Worm (Caenorhabditis elegans) whole organism, young adult: ENCODE measurements around the gene B0464.6.

Experiments
- B0019.2 ChIP-seq: fragments of 200-800 bp; sonication (Bioruptor generic); conservative IDR thresholded peaks from 2 replicates; pipeline ENCODE4 v1.3.6; 2022; ENCODE audit warnings: missing genetic modification reagents, missing genetic modification characterization, missing compliant biosample characterization
- B0035.1 ChIP-seq: sonication (generic microtip); optimal IDR thresholded peaks from 2 replicates; lab custom pipeline; 2016; ENCODE audit warnings: missing genetic modification characterization, mild to moderate bottlenecking, missing compliant biosample characterization, missing genotype, missing genetic modification reagents
- B0336.3 ChIP-seq: fragments of 200-800 bp; sonication (Bioruptor generic); IDR thresholded peaks from 2 replicates; pipeline ENCODE4 v1.3.6; 2022; ENCODE audit warnings: missing genetic modification characterization, missing compliant biosample characterization
- F22D6.2 ChIP-seq: sonication (generic microtip); optimal IDR thresholded peaks from 2 replicates; lab custom pipeline; 2016; ENCODE audit warnings: mild to moderate bottlenecking, missing genetic modification characterization, missing compliant biosample characterization
- F49E8.2 ChIP-seq: sonication (generic microtip); optimal IDR thresholded peaks from 3 replicates; lab custom pipeline; 2017; ENCODE audit warnings: missing genetic modification characterization, mild to moderate bottlenecking, missing compliant biosample characterization, antibody characterized with exemption, moderate library complexity; ENCODE audit not compliant: insufficient read depth
- F57C9.4 ChIP-seq: sonication (generic microtip); optimal IDR thresholded peaks from 2 replicates; lab custom pipeline; 2017; ENCODE audit warnings: mild to moderate bottlenecking, missing genetic modification characterization, missing compliant biosample characterization
- K11D2.4 ChIP-seq: fragments of 200-800 bp; sonication (Bioruptor generic); IDR thresholded peaks from 2 replicates; pipeline ENCODE4 v1.3.6; 2022; ENCODE audit warnings: missing genetic modification reagents, missing genetic modification characterization, missing compliant biosample characterization
- Y53F4B.3 ChIP-seq: fragments of 200-800 bp; sonication (Bioruptor generic); IDR thresholded peaks from 2 replicates; pipeline ENCODE4 v1.3.6; 2022; ENCODE audit warnings: missing genetic modification reagents, missing genetic modification characterization, missing compliant biosample characterization
- Y95B8A.8 ChIP-seq: fragments of 200-800 bp; sonication (Bioruptor generic); IDR thresholded peaks from 2 replicates; pipeline ENCODE4 v1.3.6; 2022; ENCODE audit warnings: missing genetic modification reagents, missing genetic modification characterization, missing compliant biosample characterization
- ama-1 ChIP-seq, 3 experiments: fragments of 150-350 bp in 1 of 3; sonication (generic microtip) in 2 of 3; optimal IDR thresholded peaks; 2 replicates each; lab custom pipeline; 2014 to 2018; ENCODE audit warnings: missing biosample characterization in 2 of 3, missing genetic modification characterization in 2 of 3, missing genetic modification reagents in 2 of 3
- athp-1 ChIP-seq: sonication (generic microtip); optimal IDR thresholded peaks from 2 replicates; lab custom pipeline; 2017; ENCODE audit warnings: mild to moderate bottlenecking, missing genetic modification characterization, missing compliant biosample characterization
- attf-3 ChIP-seq: fragments of 200-800 bp; sonication (Bioruptor generic); conservative IDR thresholded peaks from 2 replicates; pipeline ENCODE4 v1.3.6; 2022; ENCODE audit warnings: missing genetic modification reagents, missing genetic modification characterization, missing compliant biosample characterization
- attf-6 ChIP-seq: fragments of 200-800 bp; sonication (Bioruptor generic); IDR thresholded peaks from 2 replicates; pipeline ENCODE4 v1.3.6; 2022; ENCODE audit warnings: missing genetic modification reagents, missing genetic modification characterization, missing compliant biosample characterization
- cebp-1 ChIP-seq, 2 experiments: fragments of 200-800 bp in 1 of 2; sonication (Bioruptor generic) in 1 of 2; sonication (generic microtip) in 1 of 2; IDR thresholded peaks in 1 of 2; optimal IDR thresholded peaks in 1 of 2; 2 replicates each; pipeline versions ENCODE4 v1.3.6 to Lab custom; 2017 to 2022; ENCODE audit warnings: missing compliant biosample characterization in 2 of 2, missing genetic modification characterization in 2 of 2, mild to moderate bottlenecking in 1 of 2, missing genetic modification reagents in 1 of 2, moderate library complexity in 1 of 2
- ceh-27 ChIP-seq: fragments of 200-800 bp; sonication (Bioruptor generic); optimal IDR thresholded peaks from 2 replicates; lab custom pipeline; 2018; ENCODE audit warnings: mild to moderate bottlenecking, missing genetic modification characterization, moderate library complexity, missing compliant biosample characterization
- efl-1 ChIP-seq: fragments of 150-350 bp; optimal IDR thresholded peaks from 2 replicates; lab custom pipeline; 2014; ENCODE audit warnings: missing biosample characterization, missing genetic modification reagents, missing genetic modification characterization
- ets-4 ChIP-seq: fragments of 200-800 bp; sonication (Bioruptor generic); optimal IDR thresholded peaks from 2 replicates; lab custom pipeline; 2018; ENCODE audit warnings: mild to moderate bottlenecking, missing genetic modification characterization, missing compliant biosample characterization
- fkh-3 ChIP-seq: sonication (generic microtip); optimal IDR thresholded peaks from 2 replicates; lab custom pipeline; 2016; ENCODE audit warnings: mild to moderate bottlenecking, missing genetic modification characterization, missing compliant biosample characterization
- him-1 ChIP-seq: sonication (generic microtip); optimal IDR thresholded peaks from 2 replicates; lab custom pipeline; 2016; ENCODE audit warnings: missing genotype, missing genetic modification reagents, missing genetic modification characterization, missing compliant biosample characterization
- hmg-1.2 ChIP-seq: fragments of 200-800 bp; sonication (Bioruptor generic); IDR thresholded peaks from 2 replicates; pipeline ENCODE4 v1.3.6; 2022; ENCODE audit warnings: missing genetic modification reagents, missing genetic modification characterization, missing compliant biosample characterization
- hsf-1 ChIP-seq: fragments of 200-800 bp; sonication (Bioruptor generic); IDR thresholded peaks from 2 replicates; pipeline ENCODE4 v1.3.6; 2022; ENCODE audit warnings: missing genetic modification reagents, missing genetic modification characterization, missing compliant biosample characterization
- lag-1 ChIP-seq: fragments of 200-800 bp; sonication (Bioruptor generic); IDR thresholded peaks from 2 replicates; pipeline ENCODE4 v1.3.6; 2022; ENCODE audit warnings: missing genetic modification reagents, missing genetic modification characterization, missing compliant biosample characterization
- let-607 ChIP-seq, 2 experiments: fragments of 200-800 bp in 1 of 2; sonication (Bioruptor generic) in 1 of 2; sonication (generic microtip) in 1 of 2; optimal IDR thresholded peaks; 2 replicates each; lab custom pipeline; 2016 to 2018; ENCODE audit warnings: mild to moderate bottlenecking in 2 of 2, missing compliant biosample characterization in 2 of 2, missing genetic modification characterization in 2 of 2, moderate library complexity in 2 of 2, missing genotype in 1 of 2
- lin-40 ChIP-seq: sonication (generic microtip); optimal IDR thresholded peaks from 2 replicates; lab custom pipeline; 2016; ENCODE audit warnings: missing genetic modification characterization, mild to moderate bottlenecking, missing compliant biosample characterization, missing genotype, missing genetic modification reagents
- lin-54 ChIP-seq: fragments of 200-800 bp; sonication (Bioruptor generic); optimal IDR thresholded peaks from 2 replicates; lab custom pipeline; 2018; ENCODE audit warnings: mild to moderate bottlenecking, missing genetic modification characterization, missing compliant biosample characterization
- madf-10 ChIP-seq: sonication (generic microtip); optimal IDR thresholded peaks from 2 replicates; lab custom pipeline; 2016; ENCODE audit warnings: mild to moderate bottlenecking, missing genetic modification characterization, missing compliant biosample characterization
- madf-6 ChIP-seq: fragments of 200-800 bp; sonication (Bioruptor generic); IDR thresholded peaks from 2 replicates; pipeline ENCODE4 v1.3.6; 2022; ENCODE audit warnings: missing genetic modification reagents, missing genetic modification characterization, missing compliant biosample characterization
- mel-28 ChIP-seq: sonication (generic microtip); optimal IDR thresholded peaks from 2 replicates; lab custom pipeline; 2016; ENCODE audit warnings: borderline replicate concordance, mild to moderate bottlenecking, missing genetic modification characterization, missing compliant biosample characterization
- mes-4 ChIP-seq: sonication (generic microtip); optimal IDR thresholded peaks from 2 replicates; lab custom pipeline; 2016; ENCODE audit warnings: missing genotype, missing genetic modification characterization, missing compliant biosample characterization
- nfya-1 ChIP-seq: sonication (generic microtip); optimal IDR thresholded peaks from 2 replicates; lab custom pipeline; 2017; ENCODE audit warnings: antibody characterized with exemption, missing compliant biosample characterization, missing genetic modification characterization, borderline replicate concordance; ENCODE audit not compliant: insufficient read depth
- nhr-120 ChIP-seq: fragments of 200-800 bp; sonication (Bioruptor generic); IDR thresholded peaks from 2 replicates; pipeline ENCODE4 v1.3.6; 2022; ENCODE audit warnings: missing genetic modification characterization, missing compliant biosample characterization
- nhr-179 ChIP-seq: sonication (generic microtip); optimal IDR thresholded peaks from 2 replicates; lab custom pipeline; 2016; ENCODE audit warnings: mild to moderate bottlenecking, missing genetic modification characterization, missing compliant biosample characterization
- nhr-90 ChIP-seq: sonication (generic microtip); optimal IDR thresholded peaks from 2 replicates; lab custom pipeline; 2016; ENCODE audit warnings: missing genotype, mild to moderate bottlenecking, missing genetic modification characterization, missing compliant biosample characterization
- repo-1 ChIP-seq: sonication (generic microtip); optimal IDR thresholded peaks from 2 replicates; lab custom pipeline; 2017; ENCODE audit warnings: mild to moderate bottlenecking, missing genetic modification characterization, missing compliant biosample characterization
- snpc-1.1 ChIP-seq: sonication (generic microtip); optimal IDR thresholded peaks from 2 replicates; lab custom pipeline; 2017; ENCODE audit warnings: missing genetic modification characterization, mild to moderate bottlenecking, missing compliant biosample characterization, antibody characterized with exemption, moderate library complexity, missing genotype, missing genetic modification reagents; ENCODE audit not compliant: insufficient read depth
- somi-1 ChIP-seq: fragments of 200-800 bp; sonication (Bioruptor generic); optimal IDR thresholded peaks from 2 replicates; lab custom pipeline; 2018; ENCODE audit warnings: mild to moderate bottlenecking, missing genetic modification characterization, missing compliant biosample characterization
- tbx-9 ChIP-seq: sonication (generic microtip); optimal IDR thresholded peaks from 2 replicates; lab custom pipeline; 2016; ENCODE audit warnings: borderline replicate concordance, missing genetic modification characterization, inconsistent platforms, missing compliant biosample characterization
- tlf-1 ChIP-seq: fragments of 200-800 bp; sonication (Bioruptor generic); optimal IDR thresholded peaks from 2 replicates; lab custom pipeline; 2018; ENCODE audit warnings: mild to moderate bottlenecking, missing genetic modification characterization, missing compliant biosample characterization
- unc-130 ChIP-seq: sonication (generic microtip); optimal IDR thresholded peaks from 2 replicates; lab custom pipeline; 2016; ENCODE audit warnings: missing genetic modification reagents, missing genetic modification characterization, missing compliant biosample characterization
- unc-62 ChIP-seq: fragments of 150-350 bp; optimal IDR thresholded peaks from 2 replicates; lab custom pipeline; 2014; ENCODE audit warnings: missing biosample characterization, missing genetic modification reagents, missing genetic modification characterization
- xnd-1 ChIP-seq: sonication (generic microtip); optimal IDR thresholded peaks from 2 replicates; lab custom pipeline; 2016; ENCODE audit warnings: missing genotype, missing genetic modification reagents, missing genetic modification characterization, missing compliant biosample characterization
- zim-3 ChIP-seq: sonication (generic microtip); optimal IDR thresholded peaks from 2 replicates; lab custom pipeline; 2017; ENCODE audit warnings: mild to moderate bottlenecking, missing genetic modification characterization, moderate library complexity, missing compliant biosample characterization
- ztf-22 ChIP-seq: fragments of 200-800 bp; sonication (Bioruptor generic); optimal IDR thresholded peaks from 2 replicates; lab custom pipeline; 2018; ENCODE audit warnings: mild to moderate bottlenecking, missing genetic modification characterization, moderate library complexity, missing compliant biosample characterization

The B0464.6 gene

ce11 chrIII:9465424-9465823, 341 bp downstream of the B0464.6 start, which contains the start of gene B0464.9 (continued):
- TF ChIP-seq madf-6 (peak; percentile 41; the same call in 1 of the 2 replicates), cebp-1 (GFP tag; IDR thresholded peaks at IDR 0.05; lab: Robert Waterston, UW) (no peak), cebp-1 (tag; optimal IDR thresholded peaks at IDR 0.05; lab: Kevin White, UChicago) (peak; percentile 22), tbx-9 (tag; lab: Kevin White, UChicago) (no peak), lag-1 (no peak), efl-1 (GFP tag; lab: Kevin White, UChicago) (no peak), ceh-27 (GFP tag; lab: Kevin White, UChicago) (peak; percentile 42), B0035.1 (tag; lab: Kevin White, UChicago) (no peak), K11D2.4 (no peak), Y95B8A.8 (GFP tag; lab: Robert Waterston, UW) (no peak), ama-1 (optimal IDR thresholded peaks at IDR 0.05; lab: Kevin White, UChicago) (no peak), ama-1 (GFP tag; optimal IDR thresholded peaks at IDR 0.05; lab: Kevin White, UChicago) (no peak), F57C9.4 (tag; lab: Kevin White, UChicago) (no peak), attf-3 (no peak), lin-40 (tag; lab: Kevin White, UChicago) (peak; percentile 33), nhr-120 (GFP tag; lab: Robert Waterston, UW) (no peak), somi-1 (no peak), F22D6.2 (tag; lab: Kevin White, UChicago) (peak; percentile 21), let-607 (tag; optimal IDR thresholded peaks at IDR 0.05; lab: Kevin White, UChicago) (peak in 1 of 2 experiments; percentile 50), madf-10 (peak; percentile 24), unc-130 (GFP tag; lab: Kevin White, UChicago) (peak; percentile 70), ztf-22 (GFP tag; lab: Kevin White, UChicago) (no peak), B0019.2 (GFP tag; lab: Robert Waterston, UW) (no peak)

- peak; percentile 33 for TF ChIP-seq snpc-1.1 (tag; lab: Kevin White, UChicago)
- TF ChIP-seq tlf-1 = peak; percentile 30
- 0 out of 2 replicates have a peak, but pooled peaks have one; percentile 24 for TF ChIP-seq hsf-1 (GFP tag; lab: Robert Waterston, UW)
- 0 out of 2 replicates have a peak, but pooled peaks have one; percentile 21 for TF ChIP-seq attf-6 (GFP tag; lab: Robert Waterston, UW)
- peak; percentile 77 for TF ChIP-seq athp-1 (tag; lab: Kevin White, UChicago)
- TF ChIP-seq nhr-179 (tag; lab: Kevin White, UChicago) = no peak
- peak; percentile 48 for TF ChIP-seq lin-54 (GFP tag; lab: Kevin White, UChicago)
- TF ChIP-seq F49E8.2 (tag; lab: Kevin White, UChicago) = peak; percentile 58
- peak; percentile 33 for TF ChIP-seq him-1 (tag; lab: Kevin White, UChicago)
- TF ChIP-seq ets-4 = no peak
- 0 out of 2 replicates have a peak, but pooled peaks have one; percentile 22 for TF ChIP-seq Y53F4B.3
- TF ChIP-seq unc-62 = no peak
- TF ChIP-seq unc-130 (GFP tag; lab: Kevin White, UChicago) = peak; percentile 27
- peak in 1 of 2 experiments; percentile 13 for TF ChIP-seq let-607 (tag; optimal IDR thresholded peaks at IDR 0.05; lab: Kevin White, UChicago)
- no peak for TF ChIP-seq nfya-1 (tag; lab: Kevin White, UChicago)
- TF ChIP-seq mel-28 (tag; lab: Kevin White, UChicago) = peak; percentile 52
- TF ChIP-seq cebp-1 (GFP tag; IDR thresholded peaks at IDR 0.05; lab: Robert Waterston, UW) = no peak
- peak; percentile 36 for TF ChIP-seq cebp-1 (tag; optimal IDR thresholded peaks at IDR 0.05; lab: Kevin White, UChicago)
- TF ChIP-seq B0336.3 = peak; percentile 89
- peak; percentile 43 for TF ChIP-seq tbx-9 (tag; lab: Kevin White, UChicago)
- TF ChIP-seq nhr-120 (GFP tag; lab: Robert Waterston, UW) = no peak
- peak; percentile 20 for TF ChIP-seq B0035.1 (tag; lab: Kevin White, UChicago)
- TF ChIP-seq repo-1 (tag; lab: Kevin White, UChicago) = peak; percentile 37
- TF ChIP-seq zim-3 (tag; lab: Kevin White, UChicago) = no peak
- peak; percentile 48 for TF ChIP-seq xnd-1 (tag; lab: Kevin White, UChicago)
- no peak for TF ChIP-seq nhr-90 (tag; lab: Kevin White, UChicago)
- no peak for TF ChIP-seq mes-4 (tag; lab: Kevin White, UChicago)
- peak; percentile 60 for TF ChIP-seq fkh-3 (tag; lab: Kevin White, UChicago)
- no peak for TF ChIP-seq hmg-1.2 (GFP tag; lab: Robert Waterston, UW)
These were observed 2.8 kb downstream of the B0464.6 start for ce11 chrIII:9462785-9463467.
